Worm (Caenorhabditis elegans) whole organism, young adult: ENCODE results near the gene cyp-44A1.
"Not testable (repeated sequence)": the region's sequence is repeated elsewhere in the genome, so short reads cannot be mapped to it uniquely, and the experiment has no call there.

Experiments
- B0019.2 ChIP-seq: fragments of 200-800 bp; sonication (Bioruptor generic); conservative IDR thresholded peaks from 2 replicates; pipeline ENCODE4 v1.3.6; 2022; ENCODE audit warnings: missing genetic modification reagents, missing genetic modification characterization, missing compliant biosample characterization
- B0035.1 ChIP-seq: sonication (generic microtip); optimal IDR thresholded peaks from 2 replicates; lab custom pipeline; 2016; ENCODE audit warnings: missing genetic modification characterization, mild to moderate bottlenecking, missing compliant biosample characterization, missing genotype, missing genetic modification reagents
- B0261.1 ChIP-seq: sonication (generic microtip); optimal IDR thresholded peaks from 2 replicates; lab custom pipeline; 2016; ENCODE audit warnings: mild to moderate bottlenecking, missing genetic modification characterization, moderate library complexity, missing compliant biosample characterization
- C06A6.2 ChIP-seq: fragments of 200-800 bp; sonication (Bioruptor generic); conservative IDR thresholded peaks from 2 replicates; pipeline ENCODE4 v1.3.6; 2022; ENCODE audit warnings: missing genetic modification characterization, missing compliant biosample characterization
- C17E4.6 ChIP-seq: fragments of 200-800 bp; sonication (Bioruptor generic); IDR thresholded peaks from 2 replicates; pipeline ENCODE4 v1.3.6; 2022; ENCODE audit warnings: missing genetic modification reagents, missing genetic modification characterization, missing compliant biosample characterization
- F23B12.7 ChIP-seq: sonication (generic microtip); optimal IDR thresholded peaks from 2 replicates; lab custom pipeline; 2017; ENCODE audit warnings: missing genetic modification characterization, mild to moderate bottlenecking, missing compliant biosample characterization, antibody characterized with exemption, moderate library complexity; ENCODE audit not compliant: insufficient read depth
- F37B4.10 ChIP-seq: fragments of 200-800 bp; sonication (Bioruptor generic); IDR thresholded peaks from 2 replicates; pipeline ENCODE4 v1.3.6; 2022; ENCODE audit warnings: missing genetic modification characterization, missing compliant biosample characterization
- F57A8.1 ChIP-seq: fragments of 200-800 bp; sonication (Bioruptor generic); optimal IDR thresholded peaks from 2 replicates; lab custom pipeline; 2018; ENCODE audit warnings: mild to moderate bottlenecking, missing genetic modification characterization, moderate library complexity, missing compliant biosample characterization
- K12H6.12 ChIP-seq: fragments of 200-800 bp; sonication (Bioruptor generic); optimal IDR thresholded peaks from 2 replicates; lab custom pipeline; 2018; ENCODE audit warnings: mild to moderate bottlenecking, missing genetic modification characterization, missing compliant biosample characterization
- Y53G8AR.9 ChIP-seq: fragments of 200-800 bp; sonication (Bioruptor generic); conservative IDR thresholded peaks from 2 replicates; pipeline ENCODE4 v1.3.6; 2022; ENCODE audit warnings: missing genetic modification reagents, missing genetic modification characterization, missing compliant biosample characterization
- Y56A3A.18 ChIP-seq: fragments of 200-800 bp; sonication (Bioruptor generic); IDR thresholded peaks from 2 replicates; pipeline ENCODE4 v1.3.6; 2022; ENCODE audit warnings: missing genetic modification reagents, missing genetic modification characterization, missing compliant biosample characterization
- ama-1 ChIP-seq, 3 experiments: fragments of 150-350 bp in 1 of 3; sonication (generic microtip) in 2 of 3; optimal IDR thresholded peaks; 2 replicates each; lab custom pipeline; 2014 to 2018; ENCODE audit warnings: missing biosample characterization in 2 of 3, missing genetic modification characterization in 2 of 3, missing genetic modification reagents in 2 of 3
- attf-3 ChIP-seq: fragments of 200-800 bp; sonication (Bioruptor generic); conservative IDR thresholded peaks from 2 replicates; pipeline ENCODE4 v1.3.6; 2022; ENCODE audit warnings: missing genetic modification reagents, missing genetic modification characterization, missing compliant biosample characterization
- attf-5 ChIP-seq: fragments of 200-800 bp; sonication (Bioruptor generic); optimal IDR thresholded peaks from 2 replicates; lab custom pipeline; 2018; ENCODE audit warnings: mild to moderate bottlenecking, missing genetic modification characterization, missing compliant biosample characterization
- ccch-3 ChIP-seq: fragments of 200-800 bp; sonication (Bioruptor generic); optimal IDR thresholded peaks from 2 replicates; lab custom pipeline; 2018; ENCODE audit warnings: mild to moderate bottlenecking, missing genetic modification characterization, missing compliant biosample characterization
- egl-18 ChIP-seq: fragments of 200-800 bp; sonication (Bioruptor generic); IDR thresholded peaks from 2 replicates; pipeline ENCODE4 v1.3.6; 2022; ENCODE audit warnings: missing genetic modification reagents, missing genetic modification characterization, missing compliant biosample characterization
- ekl-4 ChIP-seq: fragments of 200-800 bp; sonication (Bioruptor generic); IDR thresholded peaks from 2 replicates; pipeline ENCODE4 v1.3.6; 2022; ENCODE audit warnings: missing genetic modification reagents, missing genetic modification characterization, missing compliant biosample characterization
- him-1 ChIP-seq: sonication (generic microtip); optimal IDR thresholded peaks from 2 replicates; lab custom pipeline; 2016; ENCODE audit warnings: missing genotype, missing genetic modification reagents, missing genetic modification characterization, missing compliant biosample characterization
- let-607 ChIP-seq, 2 experiments: fragments of 200-800 bp in 1 of 2; sonication (Bioruptor generic) in 1 of 2; sonication (generic microtip) in 1 of 2; optimal IDR thresholded peaks; 2 replicates each; lab custom pipeline; 2016 to 2018; ENCODE audit warnings: mild to moderate bottlenecking in 2 of 2, missing compliant biosample characterization in 2 of 2, missing genetic modification characterization in 2 of 2, moderate library complexity in 2 of 2, missing genotype in 1 of 2
- lin-54 ChIP-seq: fragments of 200-800 bp; sonication (Bioruptor generic); optimal IDR thresholded peaks from 2 replicates; lab custom pipeline; 2018; ENCODE audit warnings: mild to moderate bottlenecking, missing genetic modification characterization, missing compliant biosample characterization
- lsl-1 ChIP-seq: fragments of 200-800 bp; sonication (Bioruptor generic); optimal IDR thresholded peaks from 2 replicates; lab custom pipeline; 2018; ENCODE audit warnings: mild to moderate bottlenecking, missing genetic modification characterization, moderate library complexity, missing compliant biosample characterization
- lsy-27 ChIP-seq: sonication (generic microtip); optimal IDR thresholded peaks from 2 replicates; lab custom pipeline; 2017; ENCODE audit warnings: missing genetic modification characterization, mild to moderate bottlenecking, missing compliant biosample characterization, antibody characterized with exemption, missing genotype, borderline replicate concordance; ENCODE audit not compliant: insufficient read depth
- madf-3 ChIP-seq: fragments of 200-800 bp; sonication (Bioruptor generic); IDR thresholded peaks from 2 replicates; pipeline ENCODE4 v1.3.6; 2022; ENCODE audit warnings: missing genetic modification reagents, missing genetic modification characterization, missing compliant biosample characterization
- mcd-1 ChIP-seq: fragments of 200-800 bp; sonication (Bioruptor generic); IDR thresholded peaks from 2 replicates; pipeline ENCODE4 v1.3.6; 2022; ENCODE audit warnings: missing genetic modification reagents, missing genetic modification characterization, missing compliant biosample characterization
- nhr-27 ChIP-seq: fragments of 200-800 bp; sonication (Bioruptor generic); optimal IDR thresholded peaks from 2 replicates; lab custom pipeline; 2018; ENCODE audit warnings: mild to moderate bottlenecking, missing genetic modification characterization, moderate library complexity, missing compliant biosample characterization
- nhr-90 ChIP-seq: sonication (generic microtip); optimal IDR thresholded peaks from 2 replicates; lab custom pipeline; 2016; ENCODE audit warnings: missing genotype, mild to moderate bottlenecking, missing genetic modification characterization, missing compliant biosample characterization
- pbrm-1 ChIP-seq: fragments of 200-800 bp; sonication (Bioruptor generic); IDR thresholded peaks from 2 replicates; pipeline ENCODE4 v1.3.6; 2022; ENCODE audit warnings: missing genetic modification reagents, missing genetic modification characterization, missing compliant biosample characterization
- repo-1 ChIP-seq: sonication (generic microtip); optimal IDR thresholded peaks from 2 replicates; lab custom pipeline; 2017; ENCODE audit warnings: mild to moderate bottlenecking, missing genetic modification characterization, missing compliant biosample characterization
- sdz-38 ChIP-seq: sonication (generic microtip); optimal IDR thresholded peaks from 2 replicates; lab custom pipeline; 2016; ENCODE audit warnings: missing genotype, missing genetic modification characterization, missing compliant biosample characterization
- snpc-1.3 ChIP-seq: sonication (generic microtip); optimal IDR thresholded peaks from 2 replicates; lab custom pipeline; 2017; ENCODE audit warnings: missing genetic modification characterization, mild to moderate bottlenecking, missing compliant biosample characterization, antibody characterized with exemption, moderate library complexity, missing genotype, missing genetic modification reagents; ENCODE audit not compliant: insufficient read depth

The cyp-44A1 gene

DNA sequence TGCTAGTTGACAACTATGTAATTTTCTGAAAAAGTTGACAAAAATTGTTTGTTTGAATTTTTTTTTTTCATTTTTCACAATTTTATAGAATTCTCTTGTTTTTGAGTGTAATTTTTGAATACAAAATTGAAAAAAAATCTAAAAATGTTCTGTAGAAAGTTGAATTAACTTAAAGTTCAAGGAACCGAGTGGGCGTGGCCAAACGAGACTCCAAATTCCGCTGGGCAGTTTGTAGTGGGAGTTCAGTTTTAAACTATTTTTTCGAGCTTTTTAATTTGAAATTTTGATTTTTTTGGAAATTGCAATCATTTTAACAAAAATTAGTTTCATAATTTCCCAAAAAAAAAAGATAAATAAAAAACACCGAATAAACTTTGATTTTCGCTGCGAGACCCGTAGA, 33.2 kb downstream of the cyp-44A1 start:
- no peak for TF ChIP-seq ama-1 (optimal IDR thresholded peaks at IDR 0.05; lab: Kevin White, UChicago)
- TF ChIP-seq ama-1 (GFP tag; optimal IDR thresholded peaks at IDR 0.05; lab: Kevin White, UChicago): no peak
- TF ChIP-seq C06A6.2: no peak
- TF ChIP-seq attf-5 (GFP tag; lab: Kevin White, UChicago): no peak
- no peak for TF ChIP-seq madf-3 (GFP tag; lab: Robert Waterston, UW)
- peak; percentile 39; the same call in 1 of the 2 replicates for TF ChIP-seq attf-3 (GFP tag; lab: Robert Waterston, UW)
- TF ChIP-seq K12H6.12 (tag; lab: Kevin White, UChicago): no peak

- no peak for TF ChIP-seq pbrm-1 (GFP tag; lab: Robert Waterston, UW)
- no peak for TF ChIP-seq nhr-27 (tag; lab: Kevin White, UChicago)
- TF ChIP-seq B0019.2 (GFP tag; lab: Robert Waterston, UW): no peak
- no peak for TF ChIP-seq snpc-1.3
- no peak for TF ChIP-seq let-607 (tag; optimal IDR thresholded peaks at IDR 0.05; lab: Kevin White, UChicago)
- no peak for TF ChIP-seq C17E4.6 (GFP tag; lab: Robert Waterston, UW)
- no peak for TF ChIP-seq ekl-4
- no peak for TF ChIP-seq egl-18 (GFP tag; lab: Robert Waterston, UW)
- TF ChIP-seq sdz-38 (tag; lab: Kevin White, UChicago): no peak
- TF ChIP-seq nhr-90 (tag; lab: Kevin White, UChicago): no peak
- no peak for TF ChIP-seq him-1 (tag; lab: Kevin White, UChicago)
- TF ChIP-seq lsy-27 (tag; lab: Kevin White, UChicago): no peak
- TF ChIP-seq F37B4.10 (GFP tag; lab: Robert Waterston, UW): no peak
- no peak for TF ChIP-seq B0035.1
- no peak for TF ChIP-seq Y56A3A.18 (GFP tag; lab: Robert Waterston, UW)
- TF ChIP-seq lsl-1 (GFP tag; lab: Kevin White, UChicago): no peak
Observed at ce11 chrII:5537524-5537923, 33.7 kb downstream of the cyp-44A1 start, which contains the start of gene C17C3.11. TSS of gene C17C3.11 (plus strand) at chrII:5537824.

DNA sequence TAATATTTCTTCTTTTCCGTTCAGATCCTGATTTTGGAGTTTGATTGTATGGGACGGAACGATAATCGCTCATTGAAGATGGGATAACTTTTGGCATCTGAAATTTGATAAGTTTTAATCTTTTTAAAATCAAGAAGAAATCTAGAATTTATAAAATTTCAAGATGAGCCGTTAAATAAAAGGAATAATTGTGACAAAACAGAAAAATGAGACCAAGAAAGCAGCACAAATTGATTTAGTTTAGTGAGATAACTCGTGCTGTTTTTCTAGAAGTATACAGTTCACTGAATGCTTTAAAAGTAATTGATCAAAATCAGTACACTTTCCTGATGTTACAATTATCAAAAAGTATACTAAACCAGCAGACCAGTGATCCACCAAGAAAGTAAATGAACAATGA, 36.3 kb downstream of the cyp-44A1 start, which contains the start of gene hlh-27:
hlh-27 (minus strand) TSS at position 101 of the 400 bp plus-strand sequence.
- TF ChIP-seq ccch-3 (GFP tag; lab: Kevin White, UChicago); F23B12.7 (tag; lab: Kevin White, UChicago); lin-54 (GFP tag; lab: Kevin White, UChicago): not testable (repeated sequence)

- TF ChIP-seq repo-1 (tag; lab: Kevin White, UChicago) (no peak), B0261.1 (tag; lab: Kevin White, UChicago) (no peak), mcd-1 (GFP tag; lab: Robert Waterston, UW) (no peak), Y53G8AR.9 (GFP tag; lab: Robert Waterston, UW) (no peak), F57A8.1 (GFP tag; lab: Kevin White, UChicago) (no peak)
Observed at ce11 chrII:5541685-5542084, 37.8 kb downstream of the cyp-44A1 start, which contains the start of gene C17C3.24. TSS of gene C17C3.24 (minus strand) at chrII:5541785.
